Worm (Caenorhabditis elegans): ENCODE measurements around the gene srbc-48.

DNA sequence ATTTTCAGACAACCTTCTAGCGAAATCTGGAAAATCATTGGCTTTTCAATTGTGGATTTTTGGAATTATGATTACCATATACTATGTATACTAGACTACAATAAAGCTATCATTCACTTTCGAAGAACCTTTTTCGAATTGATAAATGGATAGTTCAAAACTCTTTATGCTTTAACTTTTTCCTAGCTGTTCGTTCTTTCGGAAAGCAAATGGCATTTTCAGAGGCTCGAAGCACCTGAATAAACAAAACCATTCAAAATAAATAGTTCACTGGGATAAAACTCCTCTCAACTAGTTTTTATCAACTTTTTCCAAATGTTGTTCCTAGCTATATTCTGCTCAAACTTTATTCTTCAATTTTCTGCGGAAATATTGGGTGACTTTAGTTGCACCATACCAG, 39.0 kb upstream of the srbc-48 start, which contains the start of gene T26E4.2:
- TF ChIP-seq fos-1 (tag; optimal IDR thresholded peaks at IDR 0.05) (no peak), unc-62 (GFP tag; optimal IDR thresholded peaks at IDR 0.05) (no peak), unc-39 (tag; optimal IDR thresholded peaks at IDR 0.05) (no peak), sma-9 (GFP tag; optimal IDR thresholded peaks at IDR 0.05) (no peak), sma-9 (tag; optimal IDR thresholded peaks at IDR 0.05) (no peak), lin-13 (GFP tag; optimal IDR thresholded peaks at IDR 0.05) (no peak), ama-1 (optimal IDR thresholded peaks at IDR 0.05) (no peak), ztf-11 (tag; optimal IDR thresholded peaks at IDR 0.05) (no peak), ztf-4 (tag; optimal IDR thresholded peaks at IDR 0.05) (no peak), nhr-11 (tag; optimal IDR thresholded peaks at IDR 0.05) (no peak), blmp-1 (tag; optimal IDR thresholded peaks at IDR 0.05; ENCODE audit: insufficient read depth) (no peak), nhr-6 (tag; optimal IDR thresholded peaks at IDR 0.05) (no peak), peb-1 (tag; optimal IDR thresholded peaks at IDR 0.05) (no peak), snpc-4 (tag; optimal IDR thresholded peaks at IDR 0.05) (no peak)
